Fruit fly (Drosophila melanogaster) whole organism, embryonic: ENCODE data around the gene Hsp67Ba.

Source experiments
- Atf3 ChIP-seq: fragments of 200-800 bp; sonication (Bioruptor generic); optimal IDR thresholded peaks from 3 replicates; lab custom pipeline; 2016; ENCODE audit warnings: missing biosample characterization, missing genetic modification characterization
- BtbVII ChIP-seq: fragments of 200-800 bp; sonication (Bioruptor generic); optimal IDR thresholded peaks from 3 replicates; lab custom pipeline; 2017; ENCODE audit warnings: missing biosample characterization, mild to moderate bottlenecking, missing genetic modification characterization
- CG11247 ChIP-seq: fragments of 200-800 bp; sonication (Bioruptor generic); IDR thresholded peaks from 2 replicates; pipeline ENCODE4 v1.3.6; 2022; ENCODE audit warnings: missing biosample characterization, missing genetic modification characterization
- CG13287 ChIP-seq: fragments of 200-800 bp; sonication (Bioruptor generic); IDR thresholded peaks from 2 replicates; pipeline ENCODE4 v1.3.6; 2022; ENCODE audit warnings: missing biosample characterization, missing genetic modification characterization; ENCODE audit not compliant: partially characterized antibody
- CG13424 ChIP-seq: fragments of 200-800 bp; sonication (Bioruptor generic); optimal IDR thresholded peaks from 2 replicates; lab custom pipeline; 2019; ENCODE audit warnings: missing biosample characterization, mild to moderate bottlenecking, missing genetic modification characterization, moderate library complexity
- CG13894 ChIP-seq: fragments of 200-800 bp; sonication (Bioruptor generic); optimal IDR thresholded peaks from 3 replicates; lab custom pipeline; 2018; ENCODE audit warnings: missing biosample characterization, mild to moderate bottlenecking, missing genetic modification characterization, moderate library complexity
- CG1647 ChIP-seq: fragments of 200-800 bp; sonication (Bioruptor generic); optimal IDR thresholded peaks from 3 replicates; lab custom pipeline; 2016; ENCODE audit warnings: missing biosample characterization, missing genetic modification characterization
- CG2120 ChIP-seq: fragments of 200-800 bp; sonication (Bioruptor generic); optimal IDR thresholded peaks from 3 replicates; lab custom pipeline; 2016; ENCODE audit warnings: missing biosample characterization, missing genetic modification characterization
- CG2129 ChIP-seq: fragments of 200-800 bp; sonication (Bioruptor generic); IDR thresholded peaks from 2 replicates; pipeline ENCODE4 v1.3.6; 2022; ENCODE audit warnings: missing biosample characterization, missing genetic modification characterization; ENCODE audit not compliant: partially characterized antibody
- CG2199 ChIP-seq: fragments of 200-800 bp; sonication (Bioruptor generic); IDR thresholded peaks from 3 replicates; pipeline ENCODE4 v1.3.6; 2022; ENCODE audit warnings: missing biosample characterization, missing genetic modification characterization
- CG30403 ChIP-seq: fragments of 200-800 bp; sonication (Bioruptor generic); optimal IDR thresholded peaks from 3 replicates; lab custom pipeline; 2016; ENCODE audit warnings: missing biosample characterization, missing genetic modification characterization
- CG30431 ChIP-seq: fragments of 200-800 bp; sonication (Bioruptor generic); optimal IDR thresholded peaks from 2 replicates; lab custom pipeline; 2017; ENCODE audit warnings: missing biosample characterization, missing genetic modification characterization
- CG4282 ChIP-seq: fragments of 200-800 bp; sonication (Bioruptor generic); optimal IDR thresholded peaks from 2 replicates; lab custom pipeline; 2016; ENCODE audit warnings: missing biosample characterization, missing genetic modification characterization
- CG8089 ChIP-seq: fragments of 200-800 bp; sonication (Bioruptor generic); optimal IDR thresholded peaks from 3 replicates; lab custom pipeline; 2016; ENCODE audit warnings: missing biosample characterization, missing genetic modification characterization
- CG9215 ChIP-seq: fragments of 200-800 bp; sonication (Bioruptor generic); IDR thresholded peaks from 2 replicates; pipeline ENCODE4 v1.3.6; 2022; ENCODE audit warnings: missing biosample characterization, missing genetic modification characterization
- Camta ChIP-seq: fragments of 200-800 bp; sonication (Bioruptor generic); optimal IDR thresholded peaks from 2 replicates; lab custom pipeline; 2016; ENCODE audit warnings: missing biosample characterization, missing genetic modification characterization
- CkIIα-i1 ChIP-seq: fragments of 200-800 bp; sonication (Bioruptor generic); IDR thresholded peaks from 2 replicates; pipeline ENCODE4 v1.3.6; 2022; ENCODE audit warnings: missing biosample characterization, missing genetic modification characterization
- CoRest ChIP-seq: fragments of 200-800 bp; sonication (Bioruptor generic); optimal IDR thresholded peaks from 3 replicates; lab custom pipeline; 2018; ENCODE audit warnings: missing biosample characterization, mild to moderate bottlenecking, missing genetic modification characterization, moderate library complexity
- Dek ChIP-seq: fragments of 200-800 bp; sonication (Bioruptor generic); optimal IDR thresholded peaks from 3 replicates; lab custom pipeline; 2019; ENCODE audit warnings: missing biosample characterization, mild to moderate bottlenecking, missing genetic modification characterization, moderate library complexity
- Dfd ChIP-seq, 2 experiments: fragments of >200 bp; optimal IDR thresholded peaks; 2 replicates each; lab custom pipeline; 2017; ENCODE audit warnings: missing biosample characterization in 2 of 2, missing genetic modification characterization in 2 of 2
- Elba2 ChIP-seq: fragments of 200-800 bp; sonication (Bioruptor generic); optimal IDR thresholded peaks from 3 replicates; lab custom pipeline; 2016; ENCODE audit warnings: missing biosample characterization, missing genetic modification characterization
- PHDP ChIP-seq: fragments of 200-800 bp; sonication (Bioruptor generic); optimal IDR thresholded peaks from 3 replicates; lab custom pipeline; 2018; ENCODE audit warnings: missing biosample characterization, mild to moderate bottlenecking, missing genetic modification characterization, moderate library complexity
- Ravus ChIP-seq: fragments of 200-800 bp; sonication (Bioruptor generic); IDR thresholded peaks from 2 replicates; pipeline ENCODE4 v1.3.6; 2022; ENCODE audit warnings: missing biosample characterization, missing genetic modification characterization
- Sin3A ChIP-seq: fragments of >200 bp; optimal IDR thresholded peaks from 2 replicates; lab custom pipeline; 2018
- Sox100B ChIP-seq: fragments of 200-800 bp; sonication (Bioruptor generic); optimal IDR thresholded peaks from 3 replicates; lab custom pipeline; 2018; ENCODE audit warnings: missing biosample characterization, mild to moderate bottlenecking, missing genetic modification characterization
- Spps ChIP-seq: fragments of 200-800 bp; sonication (Bioruptor generic); optimal IDR thresholded peaks from 2 replicates; lab custom pipeline; 2018; ENCODE audit warnings: missing biosample characterization, mild to moderate bottlenecking, missing genetic modification characterization
- Trl ChIP-seq, 3 experiments: fragments of >200 bp in 2 of 3; fragments of 200-800 bp in 1 of 3; sonication (Bioruptor generic) in 1 of 3; optimal IDR thresholded peaks; 2 replicates in 1 of 3; 3 replicates in 2 of 3; lab custom pipeline; 2016 to 2017; ENCODE audit warnings: missing biosample characterization in 1 of 3, missing genetic modification characterization in 1 of 3
- Xbp1 ChIP-seq: fragments of 200-800 bp; sonication (Bioruptor generic); optimal IDR thresholded peaks from 3 replicates; lab custom pipeline; 2016; ENCODE audit warnings: missing biosample characterization, mild to moderate bottlenecking, missing genetic modification characterization
- aop ChIP-seq: fragments of 200-800 bp; sonication (Bioruptor generic); IDR thresholded peaks from 2 replicates; pipeline ENCODE4 v1.3.6; 2022; ENCODE audit warnings: missing biosample characterization, missing genetic modification characterization
- ara ChIP-seq: fragments of 200-800 bp; sonication (Bioruptor generic); IDR thresholded peaks from 2 replicates; pipeline ENCODE4 v1.3.6; 2022; ENCODE audit warnings: missing biosample characterization, missing genetic modification characterization
- bbx ChIP-seq: fragments of 200-800 bp; sonication (Bioruptor generic); IDR thresholded peaks from 2 replicates; pipeline ENCODE4 v1.3.6; 2022; ENCODE audit warnings: missing biosample characterization, missing genetic modification characterization; ENCODE audit not compliant: partially characterized antibody
- br ChIP-seq: fragments of >200 bp; optimal IDR thresholded peaks from 2 replicates; lab custom pipeline; 2017
- chinmo ChIP-seq: fragments of 200-800 bp; sonication (Bioruptor generic); IDR thresholded peaks from 4 replicates; pipeline ENCODE4 v1.3.6; 2022; ENCODE audit warnings: missing biosample characterization, missing genetic modification characterization; ENCODE audit not compliant: partially characterized antibody
- cwo ChIP-seq: fragments of 200-800 bp; sonication (Bioruptor generic); optimal IDR thresholded peaks from 3 replicates; lab custom pipeline; 2017; ENCODE audit warnings: missing biosample characterization, missing genetic modification characterization, mild to moderate bottlenecking, moderate library complexity, missing genetic modification reagents
- danr ChIP-seq: fragments of 200-800 bp; sonication (Bioruptor generic); IDR thresholded peaks from 2 replicates; pipeline ENCODE4 v1.3.6; 2022; ENCODE audit warnings: missing biosample characterization, missing genetic modification characterization
- grau ChIP-seq: fragments of 200-800 bp; optimal IDR thresholded peaks from 3 replicates; lab custom pipeline; 2019; ENCODE audit warnings: missing biosample characterization, mild to moderate bottlenecking, missing genetic modification characterization, moderate library complexity
- hbn ChIP-seq: fragments of 200-800 bp; sonication (Bioruptor generic); IDR thresholded peaks from 2 replicates; pipeline ENCODE4 v1.3.6; 2022; ENCODE audit warnings: missing biosample characterization, missing genetic modification characterization; ENCODE audit not compliant: partially characterized antibody
- insv ChIP-seq, 2 experiments: fragments of 200-800 bp; sonication (Bioruptor generic); optimal IDR thresholded peaks; 3 replicates each; lab custom pipeline; 2016 to 2018; ENCODE audit warnings: missing biosample characterization in 2 of 2, missing genetic modification characterization in 2 of 2
- nerfin-2 ChIP-seq: fragments of 200-800 bp; sonication (Bioruptor generic); IDR thresholded peaks from 2 replicates; pipeline ENCODE4 v1.3.6; 2022; ENCODE audit warnings: missing biosample characterization, missing genetic modification characterization; ENCODE audit not compliant: partially characterized antibody
- psq ChIP-seq: fragments of 200-800 bp; sonication (Bioruptor generic); optimal IDR thresholded peaks from 2 replicates; lab custom pipeline; 2017; ENCODE audit warnings: missing biosample characterization, missing genetic modification characterization
- seq ChIP-seq: fragments of 200-800 bp; sonication (Bioruptor generic); IDR thresholded peaks from 2 replicates; pipeline ENCODE4 v1.3.6; 2022; ENCODE audit warnings: missing biosample characterization, missing genetic modification characterization
- sug ChIP-seq: fragments of 200-800 bp; optimal IDR thresholded peaks from 2 replicates; lab custom pipeline; 2019; ENCODE audit warnings: missing biosample characterization, mild to moderate bottlenecking, missing genetic modification characterization, moderate library complexity
- tll ChIP-seq, 2 experiments: fragments of 200-800 bp in 1 of 2; fragments of >200 bp in 1 of 2; sonication (Bioruptor generic) in 1 of 2; optimal IDR thresholded peaks; 2 replicates each; lab custom pipeline; 2017 to 2019; ENCODE audit warnings: missing biosample characterization in 2 of 2, missing genetic modification characterization in 2 of 2, mild to moderate bottlenecking in 1 of 2, moderate library complexity in 1 of 2
- tna ChIP-seq: fragments of 200-800 bp; sonication (Bioruptor generic); IDR thresholded peaks from 2 replicates; pipeline ENCODE4 v1.3.6; 2022; ENCODE audit warnings: missing biosample characterization, missing genetic modification characterization; ENCODE audit not compliant: partially characterized antibody
- trh ChIP-seq: fragments of 200-800 bp; sonication (Bioruptor generic); optimal IDR thresholded peaks from 2 replicates; lab custom pipeline; 2016; ENCODE audit warnings: missing biosample characterization, missing genetic modification characterization
- vfl ChIP-seq: fragments of 200-800 bp; sonication (Bioruptor generic); optimal IDR thresholded peaks from 2 replicates; lab custom pipeline; 2016; ENCODE audit warnings: missing biosample characterization, missing genetic modification characterization
- vnd ChIP-seq: fragments of 200-800 bp; sonication (Bioruptor generic); IDR thresholded peaks from 3 replicates; pipeline ENCODE4 v1.3.6; 2022; ENCODE audit warnings: missing biosample characterization, missing genetic modification characterization; ENCODE audit not compliant: partially characterized antibody
- wdn ChIP-seq: fragments of 200-800 bp; sonication (Bioruptor generic); IDR thresholded peaks from 2 replicates; pipeline ENCODE4 v1.3.6; 2022; ENCODE audit warnings: missing biosample characterization, missing genetic modification characterization

Hsp67Ba gene

dm6 chr3L:9377198-9378035 lies 1.9 kb downstream of the Hsp67Ba start, which contains the start of gene Hsp26 (continued):
- peak; percentile 88 for TF ChIP-seq seq (GFP tag; lab: Robert Waterston, UW)
- peak; percentile 53 for TF ChIP-seq sug (tag; lab: Kevin White, UChicago)
- TF ChIP-seq BtbVII (GFP tag; lab: Kevin White, UChicago) = peak; percentile 68
- TF ChIP-seq CG4282 (GFP tag; lab: Kevin White, UChicago) = no peak
- peak; percentile 62 for TF ChIP-seq CG11247 (GFP tag; lab: Robert Waterston, UW)
- TF ChIP-seq Elba2 (GFP tag; lab: Kevin White, UChicago) = no peak
- peak; percentile 81 to 97 for TF ChIP-seq Trl (optimal IDR thresholded peaks at IDR 0.05; lab: Kevin White, UChicago)
- TF ChIP-seq Trl (GFP tag; optimal IDR thresholded peaks at IDR 0.05; lab: Kevin White, UChicago) = peak; percentile 94
- peak; percentile 70 for TF ChIP-seq vfl (GFP tag; lab: Kevin White, UChicago)
- peak; percentile 81 for TF ChIP-seq CoRest (tag; lab: Kevin White, UChicago)
- 0 out of 3 replicates have a peak, but pooled peaks have one; percentile 32 for TF ChIP-seq CG2199
- TF ChIP-seq CG13424 = peak; percentile 87
- peak; percentile 70 for TF ChIP-seq Dek
- TF ChIP-seq CG2120 (GFP tag; lab: Kevin White, UChicago) = peak; percentile 92
- peak; percentile 18 for TF ChIP-seq CG30431 (GFP tag; lab: Kevin White, UChicago)
- no peak for TF ChIP-seq hbn
- peak; percentile 32; the same call in 1 of the 2 replicates for TF ChIP-seq Ravus (GFP tag; lab: Robert Waterston, UW)
- TF ChIP-seq Atf3 (GFP tag; lab: Kevin White, UChicago) = peak; percentile 80
- no peak for TF ChIP-seq CkIIα-i1 (GFP tag; lab: Robert Waterston, UW)
- TF ChIP-seq Spps (tag; lab: Kevin White, UChicago) = peak; percentile 59
- peak; percentile 89 for TF ChIP-seq Xbp1 (GFP tag; lab: Kevin White, UChicago)
- no peak; the same call in 1 of the 2 replicates for TF ChIP-seq bbx
- peak; percentile 67 for TF ChIP-seq Sox100B (GFP tag; lab: Kevin White, UChicago)
- peak; percentile 79 for TF ChIP-seq CG8089 (GFP tag; lab: Kevin White, UChicago)
- TF ChIP-seq br (lab: Kevin White, UChicago) = no peak
- TF ChIP-seq grau = peak; percentile 84
- TF ChIP-seq CG2129 (GFP tag; lab: Robert Waterston, UW) = no peak
- TF ChIP-seq PHDP (tag; lab: Kevin White, UChicago) = peak; percentile 90
- TF ChIP-seq insv (GFP tag; optimal IDR thresholded peaks at IDR 0.05; lab: Kevin White, UChicago) = no peak
- TF ChIP-seq nerfin-2 (GFP tag; lab: Robert Waterston, UW) = no peak
- TF ChIP-seq CG9215 (GFP tag; lab: Robert Waterston, UW) = no peak
- peak; percentile 48 for TF ChIP-seq trh (GFP tag; lab: Kevin White, UChicago)
- TF ChIP-seq aop (GFP tag; lab: Robert Waterston, UW) = no peak
- TF ChIP-seq tll (GFP tag; optimal IDR thresholded peaks at IDR 0.05; lab: Kevin White, UChicago) = no peak
- TF ChIP-seq cwo (GFP tag; lab: Kevin White, UChicago) = peak; percentile 75
- TF ChIP-seq Dfd (GFP tag; optimal IDR thresholded peaks at IDR 0.05; lab: Kevin White, UChicago) = no peak
- TF ChIP-seq vnd (GFP tag; lab: Robert Waterston, UW) = no peak
- no peak for TF ChIP-seq tna (GFP tag; lab: Robert Waterston, UW)
- peak; percentile 77 for TF ChIP-seq ara (GFP tag; lab: Robert Waterston, UW)
- TF ChIP-seq danr (GFP tag; lab: Robert Waterston, UW) = peak; percentile 21; the same call in 1 of the 2 replicates
- TF ChIP-seq Camta = peak; percentile 87
- TF ChIP-seq wdn (GFP tag; lab: Robert Waterston, UW) = peak; percentile 81
- TF ChIP-seq CG13287 = no peak; the same call in 1 of the 2 replicates
- TF ChIP-seq CG13894 (tag; lab: Kevin White, UChicago) = peak; percentile 19
- TF ChIP-seq Sin3A (lab: Kevin White, UChicago) = no peak
- peak; percentile 58 for TF ChIP-seq CG1647 (GFP tag; lab: Kevin White, UChicago)
- TF ChIP-seq chinmo (GFP tag; lab: Robert Waterston, UW) = peak; percentile 86; the same call in 2 of the 4 replicates
- peak; percentile 89 for TF ChIP-seq CG30403 (GFP tag; lab: Kevin White, UChicago)
- peak; percentile 64 for TF ChIP-seq psq (GFP tag; lab: Kevin White, UChicago)
